Worm (Caenorhabditis elegans): ENCODE measurements around the gene str-221.

DNA sequence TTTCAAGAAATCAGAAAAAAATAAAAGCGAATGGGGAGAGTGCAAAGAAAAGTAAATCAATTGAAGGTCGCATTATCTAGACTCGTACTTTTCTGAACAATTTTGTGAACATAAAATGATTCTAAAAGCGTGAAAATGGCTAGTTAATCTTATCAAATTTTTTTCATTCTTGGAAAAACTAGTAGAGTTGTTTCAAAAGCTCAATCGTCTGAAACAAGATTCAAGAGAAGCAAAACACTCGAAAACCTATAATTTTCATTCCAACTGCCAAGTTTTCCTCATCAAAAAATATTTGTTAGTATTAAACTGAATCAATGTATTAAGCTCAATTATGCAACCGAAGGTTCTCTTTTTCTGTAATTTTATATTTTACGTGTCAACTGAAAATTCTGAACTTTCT lies 7.9 kb downstream of the str-221 start, which contains the start of gene irld-45:
- TF ChIP-seq elt-1 (tag; optimal IDR thresholded peaks at IDR 0.05) (no peak), lin-39 (tag; optimal IDR thresholded peaks at IDR 0.05) (no peak), nhr-11 (tag; optimal IDR thresholded peaks at IDR 0.05) (no peak), ztf-4 (tag; optimal IDR thresholded peaks at IDR 0.05) (no peak), crh-2 (tag; optimal IDR thresholded peaks at IDR 0.05) (no peak), blmp-1 (tag; optimal IDR thresholded peaks at IDR 0.05; ENCODE audit: insufficient read depth) (no peak), lin-13 (GFP tag; optimal IDR thresholded peaks at IDR 0.05) (no peak), ZK546.5 (tag; optimal IDR thresholded peaks at IDR 0.05) (no peak), ama-1 (optimal IDR thresholded peaks at IDR 0.05) (no peak), lin-11 (tag; optimal IDR thresholded peaks at IDR 0.05) (no peak), alr-1 (tag; optimal IDR thresholded peaks at IDR 0.05) (no peak), ceh-16 (tag; optimal IDR thresholded peaks at IDR 0.05) (no peak), mbf-1 (tag; optimal IDR thresholded peaks at IDR 0.05) (no peak)

Data from whole organism, L2 larva.